Fruit fly (Drosophila melanogaster): Measurements from ENCODE around the gene twit.

- no peak for TF ChIP-seq EcR (GFP tag; optimal IDR thresholded peaks at IDR 0.05)
- no peak for TF ChIP-seq psq (optimal IDR thresholded peaks at IDR 0.05)
Observed at dm6 chr2L:20881353-20882079, 29.1 kb downstream of the twit start.

All from whole organism.